Worm (Caenorhabditis elegans) whole organism, late embryonic: ENCODE data around the gene srw-48.

Experiments
- ceh-9 ChIP-seq: sonication (generic microtip); optimal IDR thresholded peaks from 2 replicates; lab custom pipeline; 2016; ENCODE audit warnings: mild to moderate bottlenecking, missing genetic modification characterization, inconsistent platforms, missing compliant biosample characterization
- pha-4 ChIP-seq: fragments of 150-350 bp; optimal IDR thresholded peaks from 2 replicates; lab custom pipeline; 2018; ENCODE audit warnings: missing biosample characterization, missing genetic modification reagents, missing genetic modification characterization

ce11 chrV:16395739-16396138 lies 25.1 kb upstream of the srw-48 start, which contains the start of gene F13A7.12:
- TF ChIP-seq pha-4 = no peak
- TF ChIP-seq ceh-9 (tag; lab: Kevin White, UChicago) = no peak
